Fruit fly (Drosophila melanogaster): Measurements from ENCODE around the gene cpx.

DNA sequence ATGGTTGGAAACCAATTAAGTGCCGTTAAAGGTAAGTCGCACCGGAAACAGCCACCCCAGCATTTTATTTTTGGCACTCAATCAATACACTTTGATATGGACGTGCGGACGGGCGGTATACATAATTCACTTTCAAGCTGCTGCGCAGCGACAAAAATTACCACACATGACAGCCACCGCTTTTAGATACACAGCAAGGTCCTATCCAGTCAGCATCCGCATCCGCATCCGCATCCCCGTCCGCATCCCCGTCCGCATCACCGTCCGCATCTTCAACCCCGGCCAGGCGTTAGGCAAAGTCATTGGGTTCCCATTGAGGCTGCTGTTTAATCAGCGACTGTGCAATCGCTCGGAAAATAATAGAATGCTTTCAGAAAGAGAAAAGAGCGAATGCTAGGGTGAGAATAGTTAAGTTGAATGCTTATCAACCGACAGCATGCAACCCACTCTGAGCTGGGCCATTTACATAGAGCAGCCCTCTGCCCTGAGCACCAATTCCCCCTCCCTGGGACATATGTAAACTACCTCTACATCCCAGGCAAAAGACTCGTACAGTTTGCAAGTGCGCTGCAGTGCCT, 4.4 kb downstream of the cpx start:
- no peak for TF ChIP-seq Sin3A (optimal IDR thresholded peaks at IDR 0.05)
- TF ChIP-seq ttk (optimal IDR thresholded peaks at IDR 0.05): no peak
- TF ChIP-seq h (optimal IDR thresholded peaks at IDR 0.05): no peak
- TF ChIP-seq psq (optimal IDR thresholded peaks at IDR 0.05): no peak
- no peak for TF ChIP-seq insv (optimal IDR thresholded peaks at IDR 0.05)

Data from Kc167 (cell line).